Worm (Caenorhabditis elegans): ENCODE data around the gene C50B8.5.

C50B8.5 gene

ce11 chrV:13609806-13610205 is 29.0 kb downstream of the C50B8.5 start:
- TF ChIP-seq fkh-6 (tag; optimal IDR thresholded peaks at IDR 0.05) (no peak), dmd-4 (tag; optimal IDR thresholded peaks at IDR 0.05; ENCODE audit: borderline replicate concordance) (no peak), che-1 (tag; optimal IDR thresholded peaks at IDR 0.05) (no peak), ceh-14 (tag; optimal IDR thresholded peaks at IDR 0.05) (no peak), dve-1 (tag; optimal IDR thresholded peaks at IDR 0.05) (no peak), unc-42 (tag; optimal IDR thresholded peaks at IDR 0.05) (no peak), ceh-6 (GFP tag; optimal IDR thresholded peaks at IDR 0.05) (no peak), eyg-1 (tag; optimal IDR thresholded peaks at IDR 0.05) (no peak), T23F11.4 (GFP tag; optimal IDR thresholded peaks at IDR 0.05) (no peak), hlh-8 (tag; optimal IDR thresholded peaks at IDR 0.05) (no peak), syd-9 (tag; optimal IDR thresholded peaks at IDR 0.05) (no peak), F13H6.1 (tag; optimal IDR thresholded peaks at IDR 0.05) (no peak), ceh-22 (tag; optimal IDR thresholded peaks at IDR 0.05) (no peak), nhr-232 (tag; optimal IDR thresholded peaks at IDR 0.05) (no peak)

ce11 chrV:13611782-13612181 is 31.0 kb downstream of the C50B8.5 start, which contains the start of gene spig-9:
Gene spig-9 (minus strand): TSS chrV:13611882.
- no peak for TF ChIP-seq F13H6.1 (tag; optimal IDR thresholded peaks at IDR 0.05)
- no peak for TF ChIP-seq pag-3 (tag; optimal IDR thresholded peaks at IDR 0.05; ENCODE audit: borderline replicate concordance)
- TF ChIP-seq sox-4 (tag; optimal IDR thresholded peaks at IDR 0.05): no peak

ce11 chrV:13613870-13614269 is 33.1 kb downstream of the C50B8.5 start, which contains the start of gene F53F4.7:
Gene F53F4.7 (minus strand): TSS chrV:13613970.
- TF ChIP-seq hlh-15 (tag; optimal IDR thresholded peaks at IDR 0.05) (no peak), fkh-10 (GFP tag; optimal IDR thresholded peaks at IDR 0.05) (no peak), unc-86 (tag; optimal IDR thresholded peaks at IDR 0.05) (no peak), eyg-1 (tag; optimal IDR thresholded peaks at IDR 0.05) (no peak), elt-2 (tag; optimal IDR thresholded peaks at IDR 0.05) (no peak), pax-1 (tag; optimal IDR thresholded peaks at IDR 0.05) (no peak), lim-6 (tag; optimal IDR thresholded peaks at IDR 0.05) (no peak), syd-9 (tag; optimal IDR thresholded peaks at IDR 0.05) (no peak), ceh-14 (tag; optimal IDR thresholded peaks at IDR 0.05) (no peak), ceh-22 (tag; optimal IDR thresholded peaks at IDR 0.05) (no peak), ceh-19 (GFP tag; optimal IDR thresholded peaks at IDR 0.05) (no peak), odd-2 (tag; optimal IDR thresholded peaks at IDR 0.05) (no peak), ceh-24 (tag; optimal IDR thresholded peaks at IDR 0.05) (no peak), madf-2 (tag; optimal IDR thresholded peaks at IDR 0.05) (no peak), ceh-9 (tag; optimal IDR thresholded peaks at IDR 0.05) (no peak), sdc-2 (tag; optimal IDR thresholded peaks at IDR 0.05) (no peak), hlh-6 (tag; optimal IDR thresholded peaks at IDR 0.05) (no peak)

ce11 chrV:13619752-13620151 is 39.0 kb downstream of the C50B8.5 start, which contains the start of gene srd-11:
Gene srd-11 (minus strand): TSS chrV:13619852.
- TF ChIP-seq madf-2 (tag; optimal IDR thresholded peaks at IDR 0.05): no peak
- no peak for TF ChIP-seq ceh-6 (GFP tag; optimal IDR thresholded peaks at IDR 0.05)
- TF ChIP-seq ama-1 (optimal IDR thresholded peaks at IDR 0.05): no peak
- no peak for TF ChIP-seq pag-3 (tag; optimal IDR thresholded peaks at IDR 0.05; ENCODE audit: borderline replicate concordance)
- TF ChIP-seq pha-4 (tag; optimal IDR thresholded peaks at IDR 0.05): no peak
- no peak for TF ChIP-seq lim-6 (tag; optimal IDR thresholded peaks at IDR 0.05)
- TF ChIP-seq nhr-11 (tag; optimal IDR thresholded peaks at IDR 0.05): no peak
- no peak for TF ChIP-seq ceh-48 (tag; optimal IDR thresholded peaks at IDR 0.05)
- no peak for TF ChIP-seq ceh-30 (tag; optimal IDR thresholded peaks at IDR 0.05)

- TF ChIP-seq ceh-18 (tag; optimal IDR thresholded peaks at IDR 0.05) (no peak), tbx-2 (tag; optimal IDR thresholded peaks at IDR 0.05) (no peak), unc-86 (tag; optimal IDR thresholded peaks at IDR 0.05) (no peak), ceh-30 (tag; optimal IDR thresholded peaks at IDR 0.05) (no peak), nhr-11 (tag; optimal IDR thresholded peaks at IDR 0.05) (no peak), nfya-1 (tag; optimal IDR thresholded peaks at IDR 0.05) (no peak), unc-3 (GFP tag; conservative IDR thresholded peaks at IDR 0.05) (no peak), unc-3 (tag; optimal IDR thresholded peaks at IDR 0.05) (no peak), ets-4 (tag; optimal IDR thresholded peaks at IDR 0.05) (no peak), madf-2 (tag; optimal IDR thresholded peaks at IDR 0.05) (no peak), unc-42 (tag; optimal IDR thresholded peaks at IDR 0.05) (no peak), hlh-15 (tag; optimal IDR thresholded peaks at IDR 0.05) (no peak), pros-1 (tag; optimal IDR thresholded peaks at IDR 0.05) (no peak), syd-9 (tag; optimal IDR thresholded peaks at IDR 0.05) (no peak), eyg-1 (tag; optimal IDR thresholded peaks at IDR 0.05) (no peak), ceh-31 (tag; optimal IDR thresholded peaks at IDR 0.05) (no peak)
Measured at ce11 chrV:13620676-13621075, 39.9 kb downstream of the C50B8.5 start, which contains the start of gene F53F4.15. Gene F53F4.15 (plus strand): TSS chrV:13620976.
